Fruit fly (Drosophila melanogaster): ENCODE data around the gene CG33303.

The CG33303 gene

DNA sequence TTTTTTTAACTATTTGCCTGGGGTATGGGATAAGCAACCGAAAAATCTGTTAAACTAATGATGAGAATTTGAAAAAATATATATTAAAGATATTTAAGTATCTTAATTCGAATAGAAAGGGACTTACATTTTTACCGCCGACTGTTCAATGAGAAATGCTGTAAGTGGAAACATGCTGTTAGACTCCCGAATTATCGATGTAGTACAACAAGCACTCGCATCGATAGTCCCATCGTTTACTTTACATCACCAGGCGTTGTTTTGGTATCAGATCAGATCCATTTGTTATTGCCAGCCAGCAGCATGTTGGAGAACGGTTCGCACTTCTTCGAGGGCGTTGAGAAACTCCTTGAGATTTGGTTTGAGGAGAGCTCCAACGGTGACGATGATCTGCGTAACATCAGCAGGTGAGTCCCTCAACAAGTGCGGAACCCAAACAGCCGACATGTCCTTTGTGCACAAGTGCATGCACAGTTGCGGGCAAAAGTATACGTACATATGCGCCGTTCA lies 36.3 kb downstream of the CG33303 start, which contains the start of gene SamDC (continued):
- TF ChIP-seq Dip3 (GFP tag; optimal IDR thresholded peaks at IDR 0.05), result peak; percentile 24
- TF ChIP-seq sima (GFP tag; optimal IDR thresholded peaks at IDR 0.05), result no peak
- TF ChIP-seq CG7839 (tag; optimal IDR thresholded peaks at IDR 0.05), result peak; percentile 52
- no peak for TF ChIP-seq pan (optimal IDR thresholded peaks at IDR 0.05)
- TF ChIP-seq pan (GFP tag; optimal IDR thresholded peaks at IDR 0.05 in 1 of 2, IDR thresholded peaks at IDR 0.05 in 1 of 2), result peak in 1 of 2 experiments; percentile 49
- peak; percentile 57 for TF ChIP-seq slbo (GFP tag; IDR thresholded peaks at IDR 0.05)
- no peak for TF ChIP-seq slp2 (GFP tag; optimal IDR thresholded peaks at IDR 0.05)
- TF ChIP-seq chn (GFP tag; optimal IDR thresholded peaks at IDR 0.05), result peak; percentile 10
- peak; percentile 14 for TF ChIP-seq Ets65A (GFP tag)
- TF ChIP-seq insv (GFP tag; optimal IDR thresholded peaks at IDR 0.05), result peak in 1 of 2 experiments; percentile 31
- TF ChIP-seq CG4404 (GFP tag; IDR thresholded peaks at IDR 0.05), result no peak
- no peak for TF ChIP-seq CkIIα-i1 (GFP tag; IDR thresholded peaks at IDR 0.05)
- TF ChIP-seq Nf-YA (GFP tag; IDR thresholded peaks at IDR 0.05), result no peak
- peak in 1 of 2 experiments; percentile 49 for TF ChIP-seq bsh (GFP tag; optimal IDR thresholded peaks at IDR 0.05)
- TF ChIP-seq CG31365 (tag; optimal IDR thresholded peaks at IDR 0.05), result no peak
- no peak for TF ChIP-seq croc (GFP tag; conservative IDR thresholded peaks at IDR 0.05)
- TF ChIP-seq CG3847 (GFP tag; IDR thresholded peaks at IDR 0.05), result no peak; the same call in none of the 2 replicates
- TF ChIP-seq lmd (GFP tag; IDR thresholded peaks at IDR 0.05), result no peak; the same call in 1 of the 2 replicates
- TF ChIP-seq CG15601 (tag; optimal IDR thresholded peaks at IDR 0.05), result peak; percentile 59
- no peak for TF ChIP-seq CG4820 (GFP tag; optimal IDR thresholded peaks at IDR 0.05)
- no peak for TF ChIP-seq CG18619 (GFP tag; optimal IDR thresholded peaks at IDR 0.05)
- no peak for TF ChIP-seq da (GFP tag; optimal IDR thresholded peaks at IDR 0.05)
- peak; percentile 19; the same call in 1 of the 3 replicates for TF ChIP-seq CG14050 (GFP tag; IDR thresholded peaks at IDR 0.05)
- no peak for TF ChIP-seq Kr (GFP tag; optimal IDR thresholded peaks at IDR 0.05)
- TF ChIP-seq Tbp (GFP tag; optimal IDR thresholded peaks at IDR 0.05), result no peak
- peak in 1 of 2 experiments; percentile 24 for TF ChIP-seq chif (GFP tag; optimal IDR thresholded peaks at IDR 0.05)
- peak; percentile 25 for TF ChIP-seq Meics (GFP tag; optimal IDR thresholded peaks at IDR 0.05)
- TF ChIP-seq crol (GFP tag; IDR thresholded peaks at IDR 0.05), result no peak
- peak; percentile 55 for TF ChIP-seq CG30403 (GFP tag; optimal IDR thresholded peaks at IDR 0.05)
- no peak for TF ChIP-seq D (optimal IDR thresholded peaks at IDR 0.05)
- TF ChIP-seq D (GFP tag; optimal IDR thresholded peaks at IDR 0.05), result no peak
- TF ChIP-seq CHES-1-like (GFP tag; optimal IDR thresholded peaks at IDR 0.05), result no peak
- no peak; the same call in 1 of the 2 replicates for TF ChIP-seq Drgx (GFP tag; IDR thresholded peaks at IDR 0.05)
- TF ChIP-seq CG6683 (GFP tag; optimal IDR thresholded peaks at IDR 0.05), result no peak
- TF ChIP-seq CG16813 (GFP tag; IDR thresholded peaks at IDR 0.05; ENCODE audit: partially characterized antibody), result peak; percentile 81
- 0 out of 3 replicates have a peak, but pooled peaks have one; percentile 39 for TF ChIP-seq CG11695 (GFP tag; IDR thresholded peaks at IDR 0.05)
- TF ChIP-seq CG1792 (GFP tag; optimal IDR thresholded peaks at IDR 0.05), result no peak
- TF ChIP-seq pros (GFP tag; optimal IDR thresholded peaks at IDR 0.05), result peak; percentile 14
- peak; percentile 61 for TF ChIP-seq pfk (GFP tag; optimal IDR thresholded peaks at IDR 0.05)
- TF ChIP-seq bbx (GFP tag; IDR thresholded peaks at IDR 0.05; ENCODE audit: partially characterized antibody), result peak; percentile 86
- TF ChIP-seq dmrt99B (tag; optimal IDR thresholded peaks at IDR 0.05), result peak; percentile 26
- no peak for TF ChIP-seq ase (GFP tag; IDR thresholded peaks at IDR 0.05)
- peak; percentile 21 for TF ChIP-seq CG7556 (GFP tag; optimal IDR thresholded peaks at IDR 0.05)
- TF ChIP-seq Mad (GFP tag; optimal IDR thresholded peaks at IDR 0.05), result peak; percentile 4
- peak; percentile 63 for TF ChIP-seq Ada2b (GFP tag; IDR thresholded peaks at IDR 0.05)
- TF ChIP-seq CG33557 (GFP tag; optimal IDR thresholded peaks at IDR 0.05), result no peak
- peak; percentile 79 for TF ChIP-seq CG34224 (GFP tag; IDR thresholded peaks at IDR 0.05; ENCODE audit: partially characterized antibody)
- peak; percentile 13 for TF ChIP-seq tin (GFP tag; optimal IDR thresholded peaks at IDR 0.05)
- TF ChIP-seq CG6813 (GFP tag; optimal IDR thresholded peaks at IDR 0.05), result peak; percentile 46
- TF ChIP-seq CG15011 (GFP tag; optimal IDR thresholded peaks at IDR 0.05), result no peak
- TF ChIP-seq CG6175 (GFP tag; IDR thresholded peaks at IDR 0.05), result no peak

Data from whole organism, embryonic.